Fruit fly (Drosophila melanogaster) whole organism, embryonic: Measurements from ENCODE around the gene CG4972.

Experiments
- BtbVII ChIP-seq: fragments of 200-800 bp; sonication (Bioruptor generic); optimal IDR thresholded peaks from 3 replicates; lab custom pipeline; 2017; ENCODE audit warnings: missing biosample characterization, mild to moderate bottlenecking, missing genetic modification characterization
- CG13123 ChIP-seq: fragments of 200-800 bp; sonication (Bioruptor generic); optimal IDR thresholded peaks from 2 replicates; lab custom pipeline; 2016; ENCODE audit warnings: missing biosample characterization, missing genetic modification characterization
- CG13894 ChIP-seq: fragments of 200-800 bp; sonication (Bioruptor generic); optimal IDR thresholded peaks from 3 replicates; lab custom pipeline; 2018; ENCODE audit warnings: missing biosample characterization, mild to moderate bottlenecking, missing genetic modification characterization, moderate library complexity
- CG14860 ChIP-seq: fragments of 200-800 bp; sonication (Bioruptor generic); IDR thresholded peaks from 3 replicates; pipeline ENCODE4 v1.3.6; 2022; ENCODE audit warnings: missing biosample characterization, missing genetic modification characterization; ENCODE audit not compliant: partially characterized antibody
- CG16863 ChIP-seq: fragments of 200-800 bp; sonication (Bioruptor generic); optimal IDR thresholded peaks from 3 replicates; lab custom pipeline; 2016; ENCODE audit warnings: missing biosample characterization, missing genetic modification characterization
- CG2875 ChIP-seq: fragments of 200-800 bp; sonication (Bioruptor generic); optimal IDR thresholded peaks from 2 replicates; lab custom pipeline; 2017; ENCODE audit warnings: missing biosample characterization, mild to moderate bottlenecking, missing genetic modification characterization, missing genetic modification reagents
- CG7556 ChIP-seq: fragments of 200-800 bp; sonication (Bioruptor generic); optimal IDR thresholded peaks from 2 replicates; lab custom pipeline; 2017; ENCODE audit warnings: missing biosample characterization, mild to moderate bottlenecking, missing genetic modification characterization
- CG8359 ChIP-seq: fragments of 200-800 bp; sonication (Bioruptor generic); optimal IDR thresholded peaks from 2 replicates; lab custom pipeline; 2017; ENCODE audit warnings: missing biosample characterization, mild to moderate bottlenecking, missing genetic modification characterization, borderline replicate concordance
- CG9215 ChIP-seq: fragments of 200-800 bp; sonication (Bioruptor generic); IDR thresholded peaks from 2 replicates; pipeline ENCODE4 v1.3.6; 2022; ENCODE audit warnings: missing biosample characterization, missing genetic modification characterization
- CG9727 ChIP-seq: fragments of 200-800 bp; sonication (Bioruptor generic); optimal IDR thresholded peaks from 3 replicates; lab custom pipeline; 2017; ENCODE audit warnings: missing biosample characterization, mild to moderate bottlenecking, missing genetic modification characterization
- CG9817 ChIP-seq: fragments of 200-800 bp; sonication (Bioruptor generic); optimal IDR thresholded peaks from 2 replicates; lab custom pipeline; 2018; ENCODE audit warnings: missing biosample characterization, mild to moderate bottlenecking, missing genetic modification characterization, moderate library complexity
- Dfd ChIP-seq, 2 experiments: fragments of >200 bp; optimal IDR thresholded peaks; 2 replicates each; lab custom pipeline; 2017; ENCODE audit warnings: missing biosample characterization in 2 of 2, missing genetic modification characterization in 2 of 2
- Eip74EF ChIP-seq, 2 experiments: fragments of 200-800 bp in 1 of 2; fragments of >200 bp in 1 of 2; sonication (Bioruptor generic) in 1 of 2; optimal IDR thresholded peaks; 2 replicates each; lab custom pipeline; 2017 to 2019; ENCODE audit warnings: missing biosample characterization in 2 of 2, missing genetic modification characterization in 2 of 2, mild to moderate bottlenecking in 1 of 2, moderate library complexity in 1 of 2
- MTF-1 ChIP-seq: fragments of 200-800 bp; sonication (Bioruptor generic); optimal IDR thresholded peaks from 2 replicates; lab custom pipeline; 2018; ENCODE audit warnings: missing biosample characterization, mild to moderate bottlenecking, missing genetic modification characterization, borderline replicate concordance
- Meics ChIP-seq: fragments of 200-800 bp; sonication (Bioruptor generic); optimal IDR thresholded peaks from 2 replicates; lab custom pipeline; 2017; ENCODE audit warnings: missing biosample characterization, mild to moderate bottlenecking, missing genetic modification characterization
- Mes4 ChIP-seq: fragments of 200-800 bp; sonication (Bioruptor generic); optimal IDR thresholded peaks from 2 replicates; lab custom pipeline; 2016; ENCODE audit warnings: missing biosample characterization, missing genetic modification characterization
- NfI ChIP-seq: fragments of 200-800 bp; sonication (Bioruptor generic); optimal IDR thresholded peaks from 3 replicates; lab custom pipeline; 2018; ENCODE audit warnings: missing biosample characterization, mild to moderate bottlenecking, missing genetic modification characterization, moderate library complexity
- Ravus ChIP-seq: fragments of 200-800 bp; sonication (Bioruptor generic); IDR thresholded peaks from 2 replicates; pipeline ENCODE4 v1.3.6; 2022; ENCODE audit warnings: missing biosample characterization, missing genetic modification characterization
- Scr ChIP-seq: fragments of 200-800 bp; sonication (Bioruptor generic); IDR thresholded peaks from 2 replicates; pipeline ENCODE4 v1.3.6; 2022; ENCODE audit warnings: missing biosample characterization, missing genetic modification characterization; ENCODE audit not compliant: partially characterized antibody
- Xbp1 ChIP-seq: fragments of 200-800 bp; sonication (Bioruptor generic); optimal IDR thresholded peaks from 3 replicates; lab custom pipeline; 2016; ENCODE audit warnings: missing biosample characterization, mild to moderate bottlenecking, missing genetic modification characterization
- YL-1 ChIP-seq: fragments of 200-800 bp; sonication (Bioruptor generic); optimal IDR thresholded peaks from 3 replicates; lab custom pipeline; 2017; ENCODE audit warnings: missing biosample characterization, mild to moderate bottlenecking, missing genetic modification characterization
- ara ChIP-seq: fragments of 200-800 bp; sonication (Bioruptor generic); IDR thresholded peaks from 2 replicates; pipeline ENCODE4 v1.3.6; 2022; ENCODE audit warnings: missing biosample characterization, missing genetic modification characterization
- ase ChIP-seq: fragments of 200-800 bp; sonication (Bioruptor generic); IDR thresholded peaks from 3 replicates; pipeline ENCODE4 v1.3.6; 2022; ENCODE audit warnings: missing biosample characterization, missing genetic modification characterization
- emc ChIP-seq: fragments of 200-800 bp; sonication (Bioruptor generic); optimal IDR thresholded peaks from 2 replicates; lab custom pipeline; 2016; ENCODE audit warnings: missing biosample characterization, missing genetic modification characterization
- ems ChIP-seq: fragments of 200-800 bp; sonication (Bioruptor generic); optimal IDR thresholded peaks from 3 replicates; lab custom pipeline; 2016; ENCODE audit warnings: missing biosample characterization, missing genetic modification characterization
- fd3F ChIP-seq: fragments of 200-800 bp; sonication (Bioruptor generic); optimal IDR thresholded peaks from 2 replicates; lab custom pipeline; 2018; ENCODE audit warnings: missing biosample characterization, mild to moderate bottlenecking, missing genetic modification characterization, moderate library complexity
- gce ChIP-seq: fragments of 200-800 bp; sonication (Bioruptor generic); IDR thresholded peaks from 3 replicates; pipeline ENCODE4 v1.3.6; 2022; ENCODE audit warnings: missing biosample characterization, missing genetic modification characterization
- her ChIP-seq: fragments of 200-800 bp; sonication (Bioruptor generic); optimal IDR thresholded peaks from 2 replicates; lab custom pipeline; 2016; ENCODE audit warnings: missing biosample characterization, missing genetic modification characterization
- jigr1 ChIP-seq: fragments of 200-800 bp; sonication (Bioruptor generic); IDR thresholded peaks from 3 replicates; pipeline ENCODE4 v1.3.6; 2022; ENCODE audit warnings: missing biosample characterization, missing genetic modification characterization
- kay ChIP-seq: fragments of 200-800 bp; sonication (Bioruptor generic); optimal IDR thresholded peaks from 2 replicates; lab custom pipeline; 2016; ENCODE audit warnings: missing biosample characterization, missing genetic modification characterization
- klu ChIP-seq: fragments of 200-800 bp; sonication (Bioruptor generic); IDR thresholded peaks from 2 replicates; pipeline ENCODE4 v1.3.6; 2022; ENCODE audit warnings: missing biosample characterization, missing genetic modification characterization
- knrl ChIP-seq: fragments of 200-800 bp; sonication (Bioruptor generic); IDR thresholded peaks from 3 replicates; pipeline ENCODE4 v1.3.6; 2022; ENCODE audit warnings: missing biosample characterization, missing genetic modification characterization; ENCODE audit not compliant: partially characterized antibody
- lmd ChIP-seq: fragments of 200-800 bp; sonication (Bioruptor generic); IDR thresholded peaks from 2 replicates; pipeline ENCODE4 v1.3.6; 2022; ENCODE audit warnings: missing biosample characterization, missing genetic modification characterization
- onecut ChIP-seq: fragments of 200-800 bp; sonication (Bioruptor generic); IDR thresholded peaks from 2 replicates; pipeline ENCODE4 v1.3.6; 2022; ENCODE audit warnings: missing biosample characterization, missing genetic modification characterization
- sens ChIP-seq: fragments of 200-800 bp; sonication (Bioruptor generic); peaks from one replicate; lab custom pipeline; 2016; ENCODE audit warnings: missing biosample characterization, missing genetic modification characterization
- sens-2 ChIP-seq: fragments of 200-800 bp; sonication (Bioruptor generic); IDR thresholded peaks from 2 replicates; pipeline ENCODE4 v1.3.6; 2022; ENCODE audit warnings: missing biosample characterization, missing genetic modification characterization
- slou ChIP-seq: fragments of 200-800 bp; sonication (Bioruptor generic); optimal IDR thresholded peaks from 3 replicates; lab custom pipeline; 2016; ENCODE audit warnings: missing biosample characterization, missing genetic modification characterization
- twi ChIP-seq: fragments of 200-800 bp; optimal IDR thresholded peaks from 2 replicates; lab custom pipeline; 2019; ENCODE audit warnings: missing biosample characterization, mild to moderate bottlenecking, missing genetic modification characterization, moderate library complexity
- wek ChIP-seq: fragments of 200-800 bp; sonication (Bioruptor generic); optimal IDR thresholded peaks from 3 replicates; lab custom pipeline; 2018; ENCODE audit warnings: missing biosample characterization, mild to moderate bottlenecking, missing genetic modification characterization, moderate library complexity

Gene CG4972

DNA sequence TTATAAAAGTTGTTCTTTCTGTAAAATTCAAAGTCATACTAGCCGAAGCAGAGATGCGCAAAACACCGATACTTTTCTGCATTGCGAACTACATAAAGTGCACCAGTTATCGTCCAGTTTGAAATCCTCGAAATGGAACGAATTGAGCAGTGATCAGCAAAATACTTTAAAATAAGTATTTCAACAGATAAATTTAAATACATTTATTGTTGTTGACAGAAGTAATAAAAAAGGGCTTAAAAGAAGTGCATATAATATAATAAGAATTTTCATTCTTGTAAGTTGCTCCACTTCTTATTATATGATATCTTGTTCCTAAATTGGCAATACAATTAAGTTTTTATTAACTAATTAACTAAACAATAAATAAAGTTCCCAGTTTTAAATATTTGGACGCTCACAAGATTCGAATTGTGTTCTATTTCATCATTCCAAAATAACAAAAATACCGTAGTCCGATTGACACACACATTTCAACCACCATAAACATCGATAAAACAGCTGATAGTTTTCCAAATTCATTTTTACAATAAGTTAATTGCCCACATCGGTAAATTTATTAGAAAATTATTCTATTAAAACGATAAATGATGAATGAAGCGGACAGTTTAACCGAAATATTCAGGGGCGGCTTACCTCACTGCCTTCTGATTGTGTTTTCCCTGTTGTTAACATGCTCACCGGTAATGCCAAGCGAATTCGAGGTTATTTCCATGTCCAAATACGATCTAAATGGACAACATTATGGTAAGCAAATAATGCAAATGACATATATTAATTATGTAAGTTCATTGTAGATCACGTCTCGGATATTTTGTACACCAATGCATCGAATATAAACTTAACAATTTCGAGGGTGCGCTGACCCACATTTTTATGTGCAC, at the start of gene CG4972, which contains the start of gene Usp14 (continued):
- no peak for TF ChIP-seq onecut
- no peak for TF ChIP-seq sens-2 (GFP tag; lab: Robert Waterston, UW)
- TF ChIP-seq CG2875 (GFP tag; lab: Kevin White, UChicago), result no peak
- no peak for TF ChIP-seq wek (GFP tag; lab: Kevin White, UChicago)
- TF ChIP-seq emc, result no peak
- TF ChIP-seq CG16863 (GFP tag; lab: Kevin White, UChicago), result no peak
- TF ChIP-seq twi (tag; lab: Kevin White, UChicago), result peak; percentile 3
- TF ChIP-seq CG8359 (GFP tag; lab: Kevin White, UChicago), result no peak
- no peak for TF ChIP-seq klu (GFP tag; lab: Robert Waterston, UW)
- TF ChIP-seq Xbp1 (GFP tag; lab: Kevin White, UChicago), result peak; percentile 6
- no peak for TF ChIP-seq CG13123 (GFP tag; lab: Kevin White, UChicago)
- no peak for TF ChIP-seq ara
- TF ChIP-seq Eip74EF (GFP tag; optimal IDR thresholded peaks at IDR 0.05; lab: Kevin White, UChicago), result no peak
- no peak for TF ChIP-seq NfI (GFP tag; lab: Kevin White, UChicago)
- TF ChIP-seq Scr (GFP tag; lab: Robert Waterston, UW), result peak; percentile 54; the same call in 1 of the 2 replicates
- TF ChIP-seq sens (GFP tag; lab: Kevin White, UChicago), result peak; percentile 68
- TF ChIP-seq ase (GFP tag; lab: Robert Waterston, UW), result no peak
- no peak for TF ChIP-seq Ravus (GFP tag; lab: Robert Waterston, UW)
- no peak for TF ChIP-seq Dfd (GFP tag; optimal IDR thresholded peaks at IDR 0.05; lab: Kevin White, UChicago)
- peak; percentile 66 for TF ChIP-seq knrl (GFP tag; lab: Robert Waterston, UW)
- no peak for TF ChIP-seq fd3F (GFP tag; lab: Kevin White, UChicago)
- TF ChIP-seq CG9727 (GFP tag; lab: Kevin White, UChicago), result no peak
- TF ChIP-seq CG9817 (tag; lab: Kevin White, UChicago), result no peak
- no peak for TF ChIP-seq ems (GFP tag; lab: Kevin White, UChicago)
- TF ChIP-seq MTF-1 (GFP tag; lab: Kevin White, UChicago), result no peak
- no peak for TF ChIP-seq slou (GFP tag; lab: Kevin White, UChicago)
- no peak for TF ChIP-seq CG13894 (tag; lab: Kevin White, UChicago)
- TF ChIP-seq Meics (GFP tag; lab: Kevin White, UChicago), result no peak
- no peak; the same call in 2 of the 3 replicates for TF ChIP-seq jigr1
- TF ChIP-seq kay (GFP tag; lab: Kevin White, UChicago), result no peak
- TF ChIP-seq CG9215 (GFP tag; lab: Robert Waterston, UW), result no peak
- TF ChIP-seq CG7556 (GFP tag; lab: Kevin White, UChicago), result no peak
- no peak for TF ChIP-seq BtbVII (GFP tag; lab: Kevin White, UChicago)
- TF ChIP-seq YL-1 (GFP tag; lab: Kevin White, UChicago), result no peak
- TF ChIP-seq gce (GFP tag; lab: Robert Waterston, UW), result no peak
- TF ChIP-seq Mes4, result no peak
- TF ChIP-seq CG14860 (GFP tag; lab: Robert Waterston, UW), result no peak
- TF ChIP-seq lmd (GFP tag; lab: Robert Waterston, UW), result no peak
- no peak for TF ChIP-seq her
